Worm (Caenorhabditis elegans): ENCODE measurements around the gene bgnt-1.4.

DNA sequence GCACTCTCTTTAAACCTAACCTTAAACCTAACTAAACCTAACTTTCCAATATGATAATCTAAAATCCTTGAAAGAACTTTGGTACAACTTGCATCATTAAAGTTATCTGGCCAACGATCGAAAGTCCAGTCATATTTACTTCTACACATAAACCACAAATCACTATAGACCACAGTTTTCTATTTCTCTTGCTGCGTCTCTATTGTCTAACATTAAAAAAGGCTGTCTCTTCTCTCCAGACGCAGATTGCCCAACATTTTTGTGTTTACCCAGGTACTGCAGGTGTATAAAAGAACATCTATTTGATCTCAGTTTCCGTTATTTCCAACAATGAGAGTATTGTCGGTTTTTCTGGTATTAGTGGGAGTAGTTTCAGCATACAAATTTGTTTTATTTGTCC, 18.6 kb upstream of the bgnt-1.4 start, which contains the start of gene ugt-61:
- TF ChIP-seq zfp-3 (GFP tag; conservative IDR thresholded peaks at IDR 0.05) (no peak), nhr-76 (tag; optimal IDR thresholded peaks at IDR 0.05) (no peak), lsy-2 (tag; optimal IDR thresholded peaks at IDR 0.05) (no peak), snpc-4 (tag; optimal IDR thresholded peaks at IDR 0.05) (no peak), ztf-11 (tag; optimal IDR thresholded peaks at IDR 0.05) (no peak), nhr-11 (tag; optimal IDR thresholded peaks at IDR 0.05) (no peak), ama-1 (optimal IDR thresholded peaks at IDR 0.05) (no peak), nhr-237 (tag; optimal IDR thresholded peaks at IDR 0.05) (no peak), lir-3 (tag; optimal IDR thresholded peaks at IDR 0.05) (no peak), zip-2 (tag; optimal IDR thresholded peaks at IDR 0.05) (no peak), Y75B8A.6 (GFP tag; IDR thresholded peaks at IDR 0.05) (no peak), nhr-77 (tag; optimal IDR thresholded peaks at IDR 0.05) (no peak)

All from whole organism, L4 larva.